Fruit fly (Drosophila melanogaster): ENCODE measurements around the gene elm.

Gene elm

DNA sequence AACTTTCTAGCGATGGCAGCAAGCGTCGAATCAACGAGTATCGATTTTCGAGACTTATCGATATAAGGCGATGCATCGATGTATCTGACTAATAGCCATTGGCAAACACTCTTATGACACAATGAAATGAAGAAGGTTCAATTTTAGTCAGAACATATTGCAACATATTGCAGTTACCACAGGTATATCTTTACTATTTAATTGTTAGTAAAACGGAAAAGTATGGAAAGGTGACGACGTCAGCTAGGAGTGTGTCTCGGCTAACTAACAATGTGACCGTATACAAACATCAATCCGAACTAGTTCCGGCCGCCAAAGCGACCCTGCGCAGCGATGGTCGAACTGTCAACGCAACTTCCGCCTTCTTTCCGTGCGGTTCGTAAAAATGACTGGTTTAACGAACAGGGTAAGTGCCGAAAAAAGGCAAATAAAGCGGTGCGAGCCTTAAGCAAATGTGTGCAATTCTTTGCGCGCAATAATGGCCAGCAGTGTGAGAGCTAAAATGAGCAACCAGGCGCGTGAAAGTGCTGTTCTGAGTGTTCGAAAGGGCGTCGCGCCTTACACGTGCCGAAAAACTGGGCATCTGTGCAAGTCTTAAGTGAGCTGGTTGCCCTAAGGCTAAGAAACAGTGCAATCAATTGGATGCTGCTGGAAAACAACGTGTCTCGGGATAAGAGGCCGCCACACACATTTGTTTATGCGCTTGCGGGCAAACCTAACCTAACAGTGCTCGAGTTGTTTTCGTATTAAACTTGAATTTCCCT, 30.4 kb downstream of the elm start, which contains the start of the genes Dph4, Spec2 and RpL13A (continued):
- no peak for TF ChIP-seq CG17328 (GFP tag; IDR thresholded peaks at IDR 0.05)
- no peak for TF ChIP-seq CG43689 (GFP tag; IDR thresholded peaks at IDR 0.05)
- TF ChIP-seq Chrac-16 (GFP tag; optimal IDR thresholded peaks at IDR 0.05) = peak; percentile 57
- peak; percentile 77 for TF ChIP-seq zfh2 (GFP tag; optimal IDR thresholded peaks at IDR 0.05)
- TF ChIP-seq CG6254 (GFP tag; optimal IDR thresholded peaks at IDR 0.05) = peak; percentile 77
- no peak for TF ChIP-seq CG6175 (GFP tag; IDR thresholded peaks at IDR 0.05)
- no peak for TF ChIP-seq esg (GFP tag; conservative IDR thresholded peaks at IDR 0.05)
- peak; percentile 84 for TF ChIP-seq mam (GFP tag; optimal IDR thresholded peaks at IDR 0.05)
- TF ChIP-seq trh (GFP tag; optimal IDR thresholded peaks at IDR 0.05) = peak; percentile 69
- peak; percentile 84 for TF ChIP-seq Atf3 (GFP tag; optimal IDR thresholded peaks at IDR 0.05)
- TF ChIP-seq Med (GFP tag) = peak; percentile 99
- peak; percentile 87 for TF ChIP-seq CG10274 (GFP tag; optimal IDR thresholded peaks at IDR 0.05)
- TF ChIP-seq kay (GFP tag; optimal IDR thresholded peaks at IDR 0.05) = peak; percentile 52
- no peak for TF ChIP-seq Doc2 (GFP tag; IDR thresholded peaks at IDR 0.05)
- peak; percentile 89 for TF ChIP-seq Xbp1 (GFP tag; optimal IDR thresholded peaks at IDR 0.05)
- TF ChIP-seq CG8281 (tag; optimal IDR thresholded peaks at IDR 0.05) = peak; percentile 71
- TF ChIP-seq Hey (tag; optimal IDR thresholded peaks at IDR 0.05) = peak; percentile 93
- peak; percentile 94 for TF ChIP-seq Dad (GFP tag; optimal IDR thresholded peaks at IDR 0.05)
- TF ChIP-seq jing (GFP tag; optimal IDR thresholded peaks at IDR 0.05) = peak; percentile 72
- TF ChIP-seq Gsc (GFP tag; IDR thresholded peaks at IDR 0.05) = no peak
- TF ChIP-seq CG15696 (tag; optimal IDR thresholded peaks at IDR 0.05) = peak; percentile 50
- TF ChIP-seq CG3065 (GFP tag; optimal IDR thresholded peaks at IDR 0.05) = peak; percentile 72
- no peak for TF ChIP-seq ssp (GFP tag; IDR thresholded peaks at IDR 0.05)
- TF ChIP-seq MESR4 (GFP tag; optimal IDR thresholded peaks at IDR 0.05) = peak; percentile 100
- peak; percentile 98 for TF ChIP-seq CG34376 (GFP tag; optimal IDR thresholded peaks at IDR 0.05)
- TF ChIP-seq Taf1 (GFP tag; IDR thresholded peaks at IDR 0.05) = no peak
- TF ChIP-seq grn (GFP tag; optimal IDR thresholded peaks at IDR 0.05) = peak; percentile 76
- TF ChIP-seq Lhr (GFP tag; optimal IDR thresholded peaks at IDR 0.05) = peak; percentile 97
- TF ChIP-seq chinmo (GFP tag; IDR thresholded peaks at IDR 0.05; ENCODE audit: partially characterized antibody) = no peak
- TF ChIP-seq C15 (GFP tag; IDR thresholded peaks at IDR 0.05) = no peak
- peak; percentile 85 for TF ChIP-seq gsb-n (tag; optimal IDR thresholded peaks at IDR 0.05)
- no peak for TF ChIP-seq Gug (GFP tag; IDR thresholded peaks at IDR 0.05)
- TF ChIP-seq repo (GFP tag; optimal IDR thresholded peaks at IDR 0.05) = peak; percentile 81
- peak; percentile 88 for TF ChIP-seq CG1792 (GFP tag; optimal IDR thresholded peaks at IDR 0.05)
- TF ChIP-seq Lpt (GFP tag; optimal IDR thresholded peaks at IDR 0.05) = no peak
- peak; percentile 83 for TF ChIP-seq CG4617 (GFP tag; optimal IDR thresholded peaks at IDR 0.05; ENCODE audit: borderline replicate concordance)
- no peak for TF ChIP-seq CG11695 (GFP tag; IDR thresholded peaks at IDR 0.05)
- TF ChIP-seq stwl (tag; optimal IDR thresholded peaks at IDR 0.05) = peak; percentile 75
- peak; percentile 75 for TF ChIP-seq Antp (GFP tag; optimal IDR thresholded peaks at IDR 0.05)
- peak; percentile 95 for TF ChIP-seq CrebB (tag; optimal IDR thresholded peaks at IDR 0.05)
- TF ChIP-seq slbo (GFP tag; IDR thresholded peaks at IDR 0.05) = no peak
- peak; percentile 44 for TF ChIP-seq pros (GFP tag; optimal IDR thresholded peaks at IDR 0.05)
- no peak for TF ChIP-seq tna (GFP tag; IDR thresholded peaks at IDR 0.05; ENCODE audit: partially characterized antibody)

Data from whole organism, embryonic.